Fruit fly (Drosophila melanogaster) whole organism, prepupa: ENCODE measurements around the gene CG32259.

Source experiments
- Blimp-1 ChIP-seq: fragments of 200-800 bp; sonication (Bioruptor generic); optimal IDR thresholded peaks from 3 replicates; lab custom pipeline; 2017; ENCODE audit warnings: missing biosample characterization, missing genetic modification characterization, mild to moderate bottlenecking, moderate library complexity, missing genetic modification reagents
- CG10631 ChIP-seq: fragments of 200-800 bp; sonication (Bioruptor generic); optimal IDR thresholded peaks from 2 replicates; lab custom pipeline; 2016; ENCODE audit warnings: missing biosample characterization, missing genetic modification characterization
- CG11294 ChIP-seq: fragments of 200-800 bp; sonication (Bioruptor generic); IDR thresholded peaks from 2 replicates; pipeline ENCODE4 v1.3.6; 2022; ENCODE audit warnings: missing biosample characterization, missing genetic modification characterization
- CG11762 ChIP-seq: fragments of 200-800 bp; sonication (Bioruptor generic); optimal IDR thresholded peaks from 3 replicates; lab custom pipeline; 2016; ENCODE audit warnings: missing biosample characterization, missing genetic modification characterization; ENCODE audit not compliant: insufficient read depth
- CG11902 ChIP-seq: fragments of 200-800 bp; sonication (Bioruptor generic); optimal IDR thresholded peaks from 3 replicates; lab custom pipeline; 2016; ENCODE audit warnings: missing biosample characterization, missing genetic modification characterization
- CG15336 ChIP-seq: fragments of 200-800 bp; sonication (Bioruptor generic); IDR thresholded peaks from 2 replicates; pipeline ENCODE4 v1.3.6; 2022; ENCODE audit warnings: missing biosample characterization, missing genetic modification characterization
- CG16779 ChIP-seq: fragments of 200-800 bp; sonication (Bioruptor generic); optimal IDR thresholded peaks from 3 replicates; lab custom pipeline; 2017; ENCODE audit warnings: missing biosample characterization, mild to moderate bottlenecking, missing genetic modification characterization
- CG3032 ChIP-seq: fragments of 200-800 bp; optimal IDR thresholded peaks from 2 replicates; lab custom pipeline; 2019; ENCODE audit warnings: missing biosample characterization, mild to moderate bottlenecking, missing genetic modification characterization, moderate library complexity
- CG31627 ChIP-seq: fragments of 200-800 bp; sonication (Bioruptor generic); optimal IDR thresholded peaks from 3 replicates; lab custom pipeline; 2016; ENCODE audit warnings: missing biosample characterization, missing genetic modification characterization
- CG32006 ChIP-seq: fragments of 200-800 bp; sonication (Bioruptor generic); optimal IDR thresholded peaks from 3 replicates; lab custom pipeline; 2017; ENCODE audit warnings: missing biosample characterization, mild to moderate bottlenecking, missing genetic modification characterization
- CG3919 ChIP-seq: fragments of 200-800 bp; sonication (Bioruptor generic); optimal IDR thresholded peaks from 3 replicates; lab custom pipeline; 2016; ENCODE audit warnings: missing biosample characterization, missing genetic modification characterization
- CG4318 ChIP-seq: fragments of 200-800 bp; sonication (Bioruptor generic); optimal IDR thresholded peaks from 3 replicates; lab custom pipeline; 2017; ENCODE audit warnings: missing biosample characterization, mild to moderate bottlenecking, missing genetic modification characterization
- CG6163 ChIP-seq: fragments of 200-800 bp; sonication (Bioruptor generic); IDR thresholded peaks from 3 replicates; pipeline ENCODE4 v1.3.6; 2022; ENCODE audit warnings: missing biosample characterization, missing genetic modification characterization
- CG6276 ChIP-seq: fragments of 200-800 bp; sonication (Bioruptor generic); optimal IDR thresholded peaks from 2 replicates; lab custom pipeline; 2017; ENCODE audit warnings: missing biosample characterization, mild to moderate bottlenecking, missing genetic modification characterization
- CG6792 ChIP-seq: fragments of 200-800 bp; sonication (Bioruptor generic); optimal IDR thresholded peaks from 3 replicates; lab custom pipeline; 2016; ENCODE audit warnings: missing biosample characterization, missing genetic modification characterization
- CG6808 ChIP-seq: fragments of 200-800 bp; sonication (Bioruptor generic); optimal IDR thresholded peaks from 3 replicates; lab custom pipeline; 2017; ENCODE audit warnings: missing biosample characterization, missing genetic modification characterization, mild to moderate bottlenecking, moderate library complexity, missing genetic modification reagents
- CG8119 ChIP-seq: fragments of 200-800 bp; sonication (Bioruptor generic); IDR thresholded peaks from 3 replicates; pipeline ENCODE4 v1.3.6; 2022; ENCODE audit warnings: missing biosample characterization, missing genetic modification characterization
- CG8319 ChIP-seq: fragments of 200-800 bp; sonication (Bioruptor generic); optimal IDR thresholded peaks from 3 replicates; lab custom pipeline; 2016; ENCODE audit warnings: missing biosample characterization, missing genetic modification characterization
- CG8632 ChIP-seq: fragments of 200-800 bp; sonication (Bioruptor generic); optimal IDR thresholded peaks from 3 replicates; lab custom pipeline; 2016; ENCODE audit warnings: missing biosample characterization, missing genetic modification characterization
- CG9139 ChIP-seq: fragments of 200-800 bp; sonication (Bioruptor generic); optimal IDR thresholded peaks from 3 replicates; lab custom pipeline; 2017; ENCODE audit warnings: missing biosample characterization, mild to moderate bottlenecking, missing genetic modification characterization
- Eip78C ChIP-seq: fragments of 200-800 bp; sonication (Bioruptor generic); peaks from one replicate; lab custom pipeline; 2016; ENCODE audit warnings: missing biosample characterization, missing genetic modification characterization
- Eip93F ChIP-seq: fragments of 200-800 bp; sonication (Bioruptor generic); optimal IDR thresholded peaks from 2 replicates; lab custom pipeline; 2016; ENCODE audit warnings: missing biosample characterization, mild to moderate bottlenecking, missing genetic modification characterization
- Ets21C ChIP-seq: fragments of 200-800 bp; sonication (Bioruptor generic); optimal IDR thresholded peaks from 3 replicates; lab custom pipeline; 2016; ENCODE audit warnings: missing biosample characterization, missing genetic modification characterization
- Ets96B ChIP-seq: fragments of 200-800 bp; optimal IDR thresholded peaks from 2 replicates; lab custom pipeline; 2019; ENCODE audit warnings: missing biosample characterization, mild to moderate bottlenecking, missing genetic modification characterization, moderate library complexity
- Gug ChIP-seq: fragments of 200-800 bp; sonication (Bioruptor generic); IDR thresholded peaks from 2 replicates; pipeline ENCODE4 v1.3.6; 2022; ENCODE audit warnings: missing biosample characterization, missing genetic modification characterization
- Lpt ChIP-seq: fragments of 200-800 bp; sonication (Bioruptor generic); optimal IDR thresholded peaks from 3 replicates; lab custom pipeline; 2016; ENCODE audit warnings: missing biosample characterization, missing genetic modification characterization
- Sox14 ChIP-seq: fragments of 200-800 bp; sonication (Bioruptor generic); optimal IDR thresholded peaks from 3 replicates; lab custom pipeline; 2016; ENCODE audit warnings: missing biosample characterization, missing genetic modification characterization
- Sox15 ChIP-seq: fragments of 200-800 bp; sonication (Bioruptor generic); optimal IDR thresholded peaks from 3 replicates; lab custom pipeline; 2016; ENCODE audit warnings: missing biosample characterization, missing genetic modification characterization
- achi ChIP-seq: fragments of 200-800 bp; sonication (Bioruptor generic); optimal IDR thresholded peaks from 3 replicates; lab custom pipeline; 2016; ENCODE audit warnings: missing biosample characterization, missing genetic modification characterization
- acj6 ChIP-seq: fragments of 200-800 bp; sonication (Bioruptor generic); optimal IDR thresholded peaks from 3 replicates; lab custom pipeline; 2016; ENCODE audit warnings: missing biosample characterization, missing genetic modification characterization
- cyc ChIP-seq: fragments of 200-800 bp; sonication (Bioruptor generic); optimal IDR thresholded peaks from 3 replicates; lab custom pipeline; 2016; ENCODE audit warnings: missing biosample characterization, missing genetic modification characterization
- dac ChIP-seq: fragments of 200-800 bp; sonication (Bioruptor generic); optimal IDR thresholded peaks from 2 replicates; lab custom pipeline; 2017; ENCODE audit warnings: missing biosample characterization, mild to moderate bottlenecking, missing genetic modification characterization
- dsx ChIP-seq: fragments of 200-800 bp; optimal IDR thresholded peaks from 3 replicates; lab custom pipeline; 2019; ENCODE audit warnings: missing biosample characterization, mild to moderate bottlenecking, missing genetic modification characterization, moderate library complexity; ENCODE audit not compliant: poor library complexity, severe bottlenecking
- eg ChIP-seq: fragments of 200-800 bp; sonication (Bioruptor generic); IDR thresholded peaks from 3 replicates; pipeline ENCODE4 v1.3.6; 2022; ENCODE audit warnings: missing biosample characterization, missing genetic modification characterization
- esn ChIP-seq: fragments of 200-800 bp; sonication (Bioruptor generic); optimal IDR thresholded peaks from 2 replicates; lab custom pipeline; 2016; ENCODE audit warnings: missing biosample characterization, mild to moderate bottlenecking, missing genetic modification characterization, moderate library complexity
- fd59A ChIP-seq: fragments of 200-800 bp; sonication (Bioruptor generic); optimal IDR thresholded peaks from 2 replicates; lab custom pipeline; 2017; ENCODE audit warnings: missing biosample characterization, mild to moderate bottlenecking, missing genetic modification characterization, missing genetic modification reagents
- fkh ChIP-seq: fragments of 200-800 bp; sonication (Bioruptor generic); optimal IDR thresholded peaks from 3 replicates; lab custom pipeline; 2017; ENCODE audit warnings: missing biosample characterization, mild to moderate bottlenecking, missing genetic modification characterization, moderate library complexity
- lz ChIP-seq: fragments of 200-800 bp; sonication (Bioruptor generic); optimal IDR thresholded peaks from 3 replicates; lab custom pipeline; 2016; ENCODE audit warnings: missing biosample characterization, missing genetic modification characterization
- pdm3 ChIP-seq: fragments of 200-800 bp; sonication (Bioruptor generic); optimal IDR thresholded peaks from 3 replicates; lab custom pipeline; 2016; ENCODE audit warnings: missing biosample characterization, missing genetic modification characterization
- topi ChIP-seq: fragments of 200-800 bp; sonication (Bioruptor generic); optimal IDR thresholded peaks from 3 replicates; lab custom pipeline; 2016; ENCODE audit warnings: missing biosample characterization, missing genetic modification characterization

CG32259 gene

dm6 chr3L:4031762-4032161, 37.4 kb upstream of the CG32259 start, which contains the start of the genes Gr64d and Gr64e:
Gr64d (plus strand) TSS chr3L:4032062.
Gr64e (plus strand) TSS chr3L:4032141.
- TF ChIP-seq topi (no peak), Ets21C (GFP tag; lab: Kevin White, UChicago) (no peak), CG6163 (GFP tag; lab: Robert Waterston, UW) (no peak)

DNA sequence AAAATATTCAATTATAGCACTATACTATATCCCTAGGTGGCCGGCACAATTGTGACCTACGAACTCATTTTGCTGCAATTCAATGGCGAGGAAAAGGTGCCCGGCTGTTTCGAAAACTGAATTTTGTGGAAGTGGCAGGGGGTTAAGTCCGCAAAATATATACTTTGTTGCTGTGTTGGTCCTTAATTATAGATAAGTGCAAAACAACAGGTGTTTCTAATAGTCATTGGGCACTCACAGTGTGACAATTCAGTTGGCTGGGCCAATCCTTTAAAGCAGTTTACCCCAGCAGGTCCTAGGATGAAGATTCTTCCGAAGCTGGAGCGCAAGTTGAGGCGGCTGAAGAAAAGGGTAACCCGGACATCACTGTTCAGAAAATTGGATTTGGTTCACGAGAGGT, 33.7 kb upstream of the CG32259 start, which contains the start of gene Gr64f:
TSS of gene Gr64f (plus strand) at position 301 of the 400 bp plus-strand sequence.
- TF ChIP-seq Blimp-1 (GFP tag; lab: Kevin White, UChicago) (no peak), CG31627 (no peak), CG11902 (GFP tag; lab: Kevin White, UChicago) (no peak), Ets96B (tag; lab: Kevin White, UChicago) (no peak), Ets21C (GFP tag; lab: Kevin White, UChicago) (no peak), CG3032 (tag; lab: Kevin White, UChicago) (no peak), CG32006 (GFP tag; lab: Kevin White, UChicago) (no peak), CG11294 (GFP tag; lab: Robert Waterston, UW) (no peak), lz (GFP tag; lab: Kevin White, UChicago) (no peak), topi (no peak), CG11762 (no peak), CG6792 (GFP tag; lab: Kevin White, UChicago) (no peak), CG8119 (GFP tag; lab: Robert Waterston, UW) (no peak)
- TF ChIP-seq, all 60 proteins: peak for 0

DNA sequence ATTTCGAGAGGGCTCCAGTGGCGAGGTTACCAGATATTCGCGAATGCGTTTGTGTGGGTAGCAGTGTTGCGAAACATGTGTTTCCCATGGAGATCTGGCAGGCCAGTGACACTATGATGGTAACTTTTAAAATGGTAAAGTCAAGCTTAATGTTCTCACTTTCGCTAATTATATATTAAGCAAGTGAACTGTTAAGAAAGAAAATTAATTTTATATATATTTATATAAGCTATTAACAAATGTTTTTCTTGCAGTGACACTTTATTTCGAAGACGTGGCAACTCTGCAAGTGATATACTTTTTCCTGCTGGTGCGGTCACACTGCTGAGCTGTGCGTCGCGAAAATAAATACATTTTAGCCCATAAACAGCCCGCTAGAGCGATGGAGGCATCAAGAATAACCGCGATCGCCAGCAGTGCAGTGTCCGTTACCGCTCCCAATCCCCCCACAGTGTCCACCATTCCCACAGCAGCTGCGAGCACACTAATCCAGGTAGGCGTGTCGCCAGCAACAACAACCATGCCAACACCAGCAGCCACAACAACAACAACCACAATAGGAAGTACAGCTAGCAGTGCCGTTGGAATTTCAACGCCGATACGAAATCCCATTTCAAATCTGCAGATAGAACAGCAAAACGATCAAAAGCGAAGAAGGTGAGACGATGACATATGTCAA, 28.8 kb upstream of the CG32259 start, which contains the start of the genes CG11593 and Rcd5:
TSS of gene CG11593 (minus strand) at position 236 of the 679 bp plus-strand sequence.
TSS of gene Rcd5 (plus strand) at position 283 of the 679 bp plus-strand sequence.
- TF ChIP-seq eg (GFP tag; lab: Robert Waterston, UW) (peak; percentile 79), topi (no peak), CG16779 (tag; lab: Kevin White, UChicago) (no peak), dac (no peak), CG6276 (GFP tag; lab: Kevin White, UChicago) (no peak), CG15336 (GFP tag; lab: Robert Waterston, UW) (peak; percentile 51), CG11762 (peak; percentile 4), CG8632 (GFP tag; lab: Kevin White, UChicago) (peak; percentile 24), CG32006 (GFP tag; lab: Kevin White, UChicago) (peak; percentile 66), Eip78C (GFP tag; lab: Kevin White, UChicago) (no peak), Sox15 (peak; percentile 21), CG3919 (no peak), cyc (GFP tag; lab: Kevin White, UChicago) (peak; percentile 53), Lpt (GFP tag; lab: Kevin White, UChicago) (peak; percentile 48), pdm3 (GFP tag; lab: Kevin White, UChicago) (no peak), CG4318 (GFP tag; lab: Kevin White, UChicago) (peak; percentile 41), CG8119 (GFP tag; lab: Robert Waterston, UW) (peak; percentile 50; the same call in 2 of the 3 replicates), Ets96B (tag; lab: Kevin White, UChicago) (no peak), fd59A (GFP tag; lab: Kevin White, UChicago) (peak; percentile 11), CG3032 (tag; lab: Kevin White, UChicago) (no peak), dsx (no peak), Eip93F (GFP tag; lab: Kevin White, UChicago) (no peak), CG9139 (GFP tag; lab: Kevin White, UChicago) (no peak), fkh (no peak), CG6792 (GFP tag; lab: Kevin White, UChicago) (no peak), Ets21C (GFP tag; lab: Kevin White, UChicago) (no peak), acj6 (GFP tag; lab: Kevin White, UChicago) (peak; percentile 69), CG6808 (no peak), CG8319 (GFP tag; lab: Kevin White, UChicago) (peak; percentile 77), CG11294 (GFP tag; lab: Robert Waterston, UW) (peak; percentile 46; the same call in 1 of the 2 replicates), esn (GFP tag; lab: Kevin White, UChicago) (no peak), Gug (peak; percentile 72), achi (GFP tag; lab: Kevin White, UChicago) (peak; percentile 70), CG10631 (GFP tag; lab: Kevin White, UChicago) (peak; percentile 80), CG31627 (peak; percentile 55), Sox14 (GFP tag; lab: Kevin White, UChicago) (peak; percentile 50), CG11902 (GFP tag; lab: Kevin White, UChicago) (peak; percentile 71), CG6163 (GFP tag; lab: Robert Waterston, UW) (peak; percentile 83)
